Worm (Caenorhabditis elegans): ENCODE results near the gene F56D2.8.

DNA sequence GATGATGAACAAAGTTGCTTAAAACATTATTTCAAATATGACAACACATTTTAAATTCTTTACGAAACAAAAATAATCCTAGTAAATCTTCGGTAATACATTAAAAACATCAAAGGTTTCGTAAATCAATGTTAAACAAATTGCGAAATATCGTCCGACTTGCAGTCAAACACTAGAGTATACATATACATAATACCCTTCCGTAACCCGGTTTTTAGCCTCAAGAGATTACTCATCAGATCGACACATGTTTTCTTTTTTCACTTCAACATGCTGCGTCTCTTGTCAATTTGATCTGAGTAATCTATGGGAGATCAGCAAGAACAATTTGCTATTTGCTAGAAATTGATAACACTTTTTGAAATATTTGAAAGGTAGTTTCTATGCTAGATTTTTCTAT is 36.4 kb downstream of the F56D2.8 start:
- TF ChIP-seq ama-1 (optimal IDR thresholded peaks at IDR 0.05) = no peak
- TF ChIP-seq ceh-36 (tag; optimal IDR thresholded peaks at IDR 0.05) = no peak
- no peak for TF ChIP-seq B0310.2 (tag; optimal IDR thresholded peaks at IDR 0.05)
- no peak for TF ChIP-seq flt-1 (GFP tag; IDR thresholded peaks at IDR 0.05)
- TF ChIP-seq aly-1 (tag; optimal IDR thresholded peaks at IDR 0.05) = no peak
- TF ChIP-seq hmg-4 (GFP tag; optimal IDR thresholded peaks at IDR 0.05) = no peak
- no peak for TF ChIP-seq hmbx-1 (tag; optimal IDR thresholded peaks at IDR 0.05)
- no peak for TF ChIP-seq F13C5.2 (tag; optimal IDR thresholded peaks at IDR 0.05)
- TF ChIP-seq ets-7 (tag; optimal IDR thresholded peaks at IDR 0.05) = no peak
- no peak for TF ChIP-seq tra-4 (tag; optimal IDR thresholded peaks at IDR 0.05)
- no peak for TF ChIP-seq pes-1 (GFP tag; IDR thresholded peaks at IDR 0.05)
- TF ChIP-seq scrt-1 (GFP tag; IDR thresholded peaks at IDR 0.05) = no peak
- TF ChIP-seq hnd-1 (tag; optimal IDR thresholded peaks at IDR 0.05) = no peak
- no peak for TF ChIP-seq sea-1 (GFP tag; conservative IDR thresholded peaks at IDR 0.05)

Measured in whole organism, early embryonic.